Fruit fly (Drosophila melanogaster) whole organism, prepupa: ENCODE measurements around the gene Jon25Bii.

Experiments
- Blimp-1 ChIP-seq: fragments of 200-800 bp; sonication (Bioruptor generic); optimal IDR thresholded peaks from 3 replicates; lab custom pipeline; 2017; ENCODE audit warnings: missing biosample characterization, missing genetic modification characterization, mild to moderate bottlenecking, moderate library complexity, missing genetic modification reagents
- CG8119 ChIP-seq: fragments of 200-800 bp; sonication (Bioruptor generic); IDR thresholded peaks from 3 replicates; pipeline ENCODE4 v1.3.6; 2022; ENCODE audit warnings: missing biosample characterization, missing genetic modification characterization
- Eip93F ChIP-seq: fragments of 200-800 bp; sonication (Bioruptor generic); optimal IDR thresholded peaks from 2 replicates; lab custom pipeline; 2016; ENCODE audit warnings: missing biosample characterization, mild to moderate bottlenecking, missing genetic modification characterization
- Ets96B ChIP-seq: fragments of 200-800 bp; optimal IDR thresholded peaks from 2 replicates; lab custom pipeline; 2019; ENCODE audit warnings: missing biosample characterization, mild to moderate bottlenecking, missing genetic modification characterization, moderate library complexity
- Lpt ChIP-seq: fragments of 200-800 bp; sonication (Bioruptor generic); optimal IDR thresholded peaks from 3 replicates; lab custom pipeline; 2016; ENCODE audit warnings: missing biosample characterization, missing genetic modification characterization
- OdsH ChIP-seq: fragments of 200-800 bp; sonication (Bioruptor generic); optimal IDR thresholded peaks from 3 replicates; lab custom pipeline; 2016; ENCODE audit warnings: missing biosample characterization, missing genetic modification characterization
- dac ChIP-seq: fragments of 200-800 bp; sonication (Bioruptor generic); optimal IDR thresholded peaks from 2 replicates; lab custom pipeline; 2017; ENCODE audit warnings: missing biosample characterization, mild to moderate bottlenecking, missing genetic modification characterization
- pdm3 ChIP-seq: fragments of 200-800 bp; sonication (Bioruptor generic); optimal IDR thresholded peaks from 3 replicates; lab custom pipeline; 2016; ENCODE audit warnings: missing biosample characterization, missing genetic modification characterization
- spab ChIP-seq: fragments of 200-800 bp; sonication (Bioruptor generic); optimal IDR thresholded peaks from 2 replicates; lab custom pipeline; 2017; ENCODE audit warnings: missing biosample characterization, mild to moderate bottlenecking, missing genetic modification characterization, missing genetic modification reagents
- svp ChIP-seq: fragments of 200-800 bp; sonication (Bioruptor generic); peaks from one replicate; lab custom pipeline; 2016; ENCODE audit warnings: missing biosample characterization, missing genetic modification characterization
- vri ChIP-seq: fragments of 200-800 bp; sonication (Bioruptor generic); optimal IDR thresholded peaks from 3 replicates; lab custom pipeline; 2016; ENCODE audit warnings: missing biosample characterization, mild to moderate bottlenecking, missing genetic modification characterization

dm6 chr2L:4930541-4930940 lies 22.4 kb downstream of the Jon25Bii start:
- TF ChIP-seq Blimp-1, result no peak
- peak; percentile 60; the same call in 2 of the 3 replicates for TF ChIP-seq CG8119
- no peak for TF ChIP-seq Eip93F (GFP tag; lab: Kevin White, UChicago)
- no peak for TF ChIP-seq vri (GFP tag; lab: Kevin White, UChicago)
- TF ChIP-seq pdm3 (GFP tag; lab: Kevin White, UChicago), result no peak
- TF ChIP-seq dac (GFP tag; lab: Kevin White, UChicago), result no peak
- no peak for TF ChIP-seq OdsH
- no peak for TF ChIP-seq Lpt (GFP tag; lab: Kevin White, UChicago)
- TF ChIP-seq spab (GFP tag; lab: Kevin White, UChicago), result no peak
- TF ChIP-seq svp (GFP tag; lab: Kevin White, UChicago), result no peak
- TF ChIP-seq Ets96B, result no peak
